Worm (Caenorhabditis elegans): ENCODE results near the gene set-15.

Gene set-15

DNA sequence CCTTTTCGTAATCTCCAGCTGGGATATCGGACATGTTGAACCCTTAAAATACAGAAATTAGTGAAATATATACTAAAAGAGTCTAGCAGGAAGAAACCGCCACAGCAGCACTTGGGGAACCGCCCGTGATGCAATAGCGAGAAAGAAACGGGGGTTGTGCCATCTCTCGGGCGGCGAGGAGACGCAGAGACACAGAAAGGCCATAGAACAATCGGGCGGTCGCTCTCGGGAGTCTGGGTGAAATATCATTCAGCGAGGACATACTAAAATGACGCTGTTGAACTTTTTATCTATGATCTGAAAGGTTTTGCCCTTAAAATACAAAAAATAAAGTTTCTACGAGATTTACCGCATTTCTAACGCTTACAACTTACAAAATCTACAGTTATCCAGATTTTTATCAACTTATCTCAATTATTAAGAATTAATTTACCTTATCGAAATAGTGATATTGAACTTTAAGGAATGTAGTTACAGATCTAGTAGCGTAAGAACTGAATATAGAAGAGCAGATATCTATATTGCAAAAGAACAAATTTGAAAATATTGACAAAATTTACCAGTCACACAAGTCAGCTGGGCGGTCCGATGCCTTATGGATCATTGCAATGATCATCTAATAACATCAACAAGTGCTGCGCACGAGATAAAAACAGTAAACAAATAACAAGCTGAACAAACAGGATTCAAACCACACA is 31.5 kb downstream of the set-15 start, which contains the start of gene cyc-2.1 (continued):
- TF ChIP-seq snpc-3.4 (tag; optimal IDR thresholded peaks at IDR 0.05) (peak; percentile 92), repo-1 (tag; optimal IDR thresholded peaks at IDR 0.05) (peak; percentile 14), unc-130 (GFP tag; optimal IDR thresholded peaks at IDR 0.05) (peak; percentile 43), ceh-79 (tag; optimal IDR thresholded peaks at IDR 0.05) (no peak), C06A6.2 (GFP tag; conservative IDR thresholded peaks at IDR 0.05) (no peak), lsl-1 (GFP tag; optimal IDR thresholded peaks at IDR 0.05) (peak; percentile 54), snpc-1.1 (tag; optimal IDR thresholded peaks at IDR 0.05; ENCODE audit: insufficient read depth) (peak; percentile 62), lin-35 (GFP tag; optimal IDR thresholded peaks at IDR 0.05) (peak in 1 of 3 experiments; percentile 51), ceh-100 (GFP tag; IDR thresholded peaks at IDR 0.05) (peak; percentile 38), ztf-18 (tag; optimal IDR thresholded peaks at IDR 0.05) (peak; percentile 88), mcd-1 (GFP tag; IDR thresholded peaks at IDR 0.05) (peak; percentile 81), K11D2.4 (GFP tag; IDR thresholded peaks at IDR 0.05) (0 out of 2 replicates have a peak, but pooled peaks have one; percentile 21), ets-4 (GFP tag; optimal IDR thresholded peaks at IDR 0.05) (no peak), hsf-1 (GFP tag; IDR thresholded peaks at IDR 0.05) (peak; percentile 83), zfh-2 (GFP tag; conservative IDR thresholded peaks at IDR 0.05) (peak; percentile 93), let-526 (GFP tag; IDR thresholded peaks at IDR 0.05) (no peak), ztf-26 (tag; optimal IDR thresholded peaks at IDR 0.05) (peak; percentile 72), egrh-3 (GFP tag; IDR thresholded peaks at IDR 0.05) (no peak), cebp-2 (GFP tag; IDR thresholded peaks at IDR 0.05) (0 out of 2 replicates have a peak, but pooled peaks have one; percentile 44), hrde-1 (tag; optimal IDR thresholded peaks at IDR 0.05; ENCODE audit: borderline replicate concordance) (peak; percentile 94), ekl-4 (GFP tag; IDR thresholded peaks at IDR 0.05) (peak; percentile 79; the same call in 1 of the 2 replicates), snpc-4 (GFP tag; optimal IDR thresholded peaks at IDR 0.05) (peak; percentile 30), snpc-4 (tag; optimal IDR thresholded peaks at IDR 0.05) (peak in 3 of 4 experiments; percentile 43 to 73 (median 59)), ceh-40 (GFP tag; IDR thresholded peaks at IDR 0.05) (peak; percentile 49; the same call in 1 of the 2 replicates), aptf-3 (GFP tag; IDR thresholded peaks at IDR 0.05) (peak; percentile 76; the same call in 1 of the 2 replicates), die-1 (tag; optimal IDR thresholded peaks at IDR 0.05) (no peak), mel-28 (tag; optimal IDR thresholded peaks at IDR 0.05; ENCODE audit: borderline replicate concordance) (no peak), sptf-2 (GFP tag; optimal IDR thresholded peaks at IDR 0.05) (no peak), ztf-6 (GFP tag; IDR thresholded peaks at IDR 0.05) (0 out of 2 replicates have a peak, but pooled peaks have one; percentile 44), egl-18 (GFP tag; IDR thresholded peaks at IDR 0.05) (0 out of 2 replicates have a peak, but pooled peaks have one; percentile 4), lin-40 (tag; optimal IDR thresholded peaks at IDR 0.05) (peak; percentile 47), hlh-26 (GFP tag; conservative IDR thresholded peaks at IDR 0.05) (no peak), nfya-2 (GFP tag; IDR thresholded peaks at IDR 0.05) (0 out of 2 replicates have a peak, but pooled peaks have one; percentile 19), tbp1 (GFP tag; optimal IDR thresholded peaks at IDR 0.05) (peak; percentile 59), attf-5 (GFP tag; optimal IDR thresholded peaks at IDR 0.05) (peak; percentile 92), pbrm-1 (GFP tag; IDR thresholded peaks at IDR 0.05) (peak; percentile 52), dox-1 (GFP tag; IDR thresholded peaks at IDR 0.05) (peak; percentile 74), mes-4 (tag; optimal IDR thresholded peaks at IDR 0.05) (peak; percentile 6), nhr-80 (tag; optimal IDR thresholded peaks at IDR 0.05) (peak; percentile 91), ztf-3 (GFP tag; optimal IDR thresholded peaks at IDR 0.05) (no peak), let-607 (tag; optimal IDR thresholded peaks at IDR 0.05) (peak in 1 of 2 experiments; percentile 58), F22D6.2 (tag; optimal IDR thresholded peaks at IDR 0.05) (no peak), ceh-58 (GFP tag; IDR thresholded peaks at IDR 0.05) (0 out of 2 replicates have a peak, but pooled peaks have one; percentile 10), attf-6 (GFP tag; IDR thresholded peaks at IDR 0.05) (peak; percentile 84), lir-1 (GFP tag; conservative IDR thresholded peaks at IDR 0.05) (no peak), F10E7.11 (tag; optimal IDR thresholded peaks at IDR 0.05) (no peak)

All from whole organism, young adult.